Fruit fly (Drosophila melanogaster) whole organism: ENCODE results near the gene Ir10a.
A peak's percentile ranks its signal among the peaks of the same experiment; 100 is the strongest.

ENCODE experiments used
- CG8478 ChIP-seq: fragments of >200 bp; optimal IDR thresholded peaks from 2 replicates; lab custom pipeline; 2018; ENCODE audit warnings: inconsistent platforms
- Dll ChIP-seq: fragments of >200 bp; optimal IDR thresholded peaks from 2 replicates; lab custom pipeline; 2017
- EcR ChIP-seq, 2 experiments: fragments of >200 bp; optimal IDR thresholded peaks; 2 replicates each; lab custom pipeline; 2017; ENCODE audit warnings: missing biosample characterization in 2 of 2, missing genetic modification characterization in 2 of 2, missing genetic modification reagents in 2 of 2
- pan ChIP-seq: fragments of >200 bp; optimal IDR thresholded peaks from 2 replicates; lab custom pipeline; 2017
- psq ChIP-seq: fragments of >200 bp; optimal IDR thresholded peaks from 2 replicates; lab custom pipeline; 2017
- usp ChIP-seq: fragments of >200 bp; optimal IDR thresholded peaks from 2 replicates; lab custom pipeline; 2017; ENCODE audit warnings: missing biosample characterization, missing genetic modification characterization, mixed read lengths

The Ir10a gene

DNA sequence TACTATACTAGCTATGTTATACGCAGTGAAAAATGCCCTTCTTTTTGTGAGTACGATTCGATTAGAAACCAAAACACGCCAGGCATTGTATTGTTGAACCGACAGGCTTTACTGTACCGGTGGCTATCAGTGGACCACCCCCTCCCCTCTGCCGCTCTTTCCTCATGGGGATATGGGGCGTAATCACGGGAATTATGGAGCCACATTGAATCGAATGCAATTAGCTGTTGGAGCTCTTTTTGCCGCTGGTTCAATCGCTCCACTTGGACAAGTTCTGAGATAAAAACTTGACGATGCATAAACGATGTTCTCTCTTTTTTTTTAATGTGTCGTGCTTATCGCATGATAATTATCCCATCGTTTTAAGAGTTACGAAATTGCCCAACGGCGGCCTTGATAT lies 31.2 kb upstream of the Ir10a start:
- TF ChIP-seq usp (no peak), EcR (GFP tag; optimal IDR thresholded peaks at IDR 0.05; lab: Kevin White, UChicago) (no peak), CG8478 (lab: Kevin White, UChicago) (no peak), pan (no peak), psq (lab: Kevin White, UChicago) (no peak), Dll (lab: Kevin White, UChicago) (no peak)

DNA sequence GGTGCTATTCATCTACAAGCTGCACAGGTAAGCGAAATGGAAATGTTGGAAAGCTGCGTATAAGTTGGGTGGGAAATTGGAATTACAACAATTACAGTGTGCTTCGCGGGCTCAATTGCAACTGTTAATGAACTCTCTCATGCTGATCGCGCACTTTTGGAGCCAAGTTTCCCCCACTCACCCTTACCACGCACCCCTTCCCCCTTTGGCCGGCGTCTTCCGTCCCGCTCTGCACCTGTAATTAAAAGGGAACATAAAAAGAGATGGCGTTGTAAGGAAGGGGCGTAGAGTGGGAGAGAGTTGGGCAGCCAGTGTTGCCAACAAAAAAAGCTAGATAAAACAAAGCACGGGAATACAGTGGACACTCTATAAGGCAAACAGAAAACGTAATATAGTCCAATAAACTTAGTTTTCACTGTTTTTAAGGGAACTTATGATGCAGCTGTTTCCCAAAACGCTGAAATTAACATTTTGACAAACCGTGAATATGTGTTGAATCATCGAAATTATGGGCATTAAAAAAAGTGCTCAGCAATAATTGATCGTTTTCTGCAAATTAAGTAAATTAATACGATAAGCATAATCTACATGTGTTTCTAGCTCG lies 29.8 kb upstream of the Ir10a start:
- TF ChIP-seq CG8478 (lab: Kevin White, UChicago), result no peak
- TF ChIP-seq usp, result no peak
- TF ChIP-seq psq (lab: Kevin White, UChicago), result no peak
- TF ChIP-seq Dll (lab: Kevin White, UChicago), result no peak
- TF ChIP-seq pan, result no peak
- no peak for TF ChIP-seq EcR (GFP tag; optimal IDR thresholded peaks at IDR 0.05; lab: Kevin White, UChicago)

DNA sequence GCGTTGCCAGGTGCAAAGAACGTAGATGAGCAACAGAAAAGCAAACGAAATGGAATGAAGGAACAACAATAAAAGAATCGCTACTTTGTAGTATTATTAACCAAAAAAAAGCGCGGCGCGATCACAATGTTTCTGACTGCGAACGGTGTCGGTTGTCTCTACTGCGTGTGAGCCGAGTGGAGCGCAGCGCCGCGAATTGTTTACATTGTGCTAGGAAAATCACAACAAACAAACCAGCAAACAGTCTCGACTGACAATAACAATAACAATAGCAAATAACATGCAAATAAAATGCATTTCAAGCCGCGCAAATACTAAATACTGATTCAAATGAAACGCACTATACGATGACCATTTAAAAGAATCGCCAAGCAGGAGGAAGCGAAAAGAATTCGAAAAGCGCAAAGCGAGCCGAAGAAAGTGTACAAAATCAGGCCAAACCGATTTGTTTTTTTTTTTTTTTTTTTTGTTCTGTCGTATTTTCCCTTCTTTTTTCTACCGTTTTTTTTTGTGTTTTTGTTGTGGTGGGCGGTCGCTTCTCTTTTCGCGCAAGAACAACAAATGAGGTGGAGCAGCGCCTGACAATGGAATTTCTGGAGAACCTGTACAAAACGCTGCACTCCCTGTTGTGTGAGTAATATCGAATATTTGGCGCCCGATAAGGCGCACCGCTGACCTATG lies 29.0 kb upstream of the Ir10a start, which contains the start of the genes CG34348 and Kap3:
TSS of gene CG34348 (plus strand) at position 6 of the 681 bp plus-strand sequence.
TSS of gene Kap3 (minus strand) at position 217 of the 681 bp plus-strand sequence.
- TF ChIP-seq usp (no peak), EcR (GFP tag; optimal IDR thresholded peaks at IDR 0.05; lab: Kevin White, UChicago) (no peak), psq (lab: Kevin White, UChicago) (no peak), Dll (lab: Kevin White, UChicago) (no peak), pan (no peak), CG8478 (lab: Kevin White, UChicago) (no peak)

DNA sequence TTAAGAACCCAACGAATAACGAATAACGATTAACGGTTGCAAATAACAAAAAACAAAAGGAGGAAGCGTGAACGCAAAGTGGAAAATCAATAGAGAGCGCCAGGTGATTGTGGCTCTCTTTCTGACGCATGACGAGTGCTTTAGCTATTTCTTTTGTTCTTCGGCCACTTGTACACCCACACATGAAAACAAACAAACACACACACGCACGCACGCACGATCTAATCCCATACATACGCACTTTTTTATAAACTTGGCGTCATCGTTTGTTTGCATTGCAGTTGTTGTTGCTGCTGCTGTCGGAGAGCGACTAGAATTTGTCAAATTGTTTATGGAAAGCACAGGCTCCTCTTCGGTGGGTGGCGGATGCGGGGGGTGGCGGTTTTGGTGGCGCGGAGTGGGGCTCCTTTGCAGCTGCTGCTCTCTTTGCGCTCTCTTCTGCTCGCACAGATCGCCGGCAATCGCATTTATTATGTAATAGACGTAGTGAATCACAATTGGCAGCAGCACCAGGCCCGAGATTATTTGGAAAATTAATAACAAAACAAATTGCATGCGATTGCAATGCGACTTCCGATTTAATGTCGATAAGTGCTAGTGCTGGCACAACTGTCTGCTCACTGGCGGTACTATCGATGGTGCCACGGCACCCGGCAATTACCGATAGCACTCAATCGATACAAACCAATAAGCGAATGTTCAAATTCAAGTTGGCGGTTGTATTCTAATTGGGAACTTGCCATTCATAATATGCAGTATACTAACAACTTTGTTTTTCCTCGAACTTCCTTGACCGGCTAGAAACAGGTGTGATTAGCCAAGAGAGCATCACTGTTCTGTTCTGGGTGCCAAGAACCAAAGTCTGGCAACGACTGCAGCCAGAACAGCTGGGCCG lies 28.2 kb upstream of the Ir10a start:
- TF ChIP-seq Dll (lab: Kevin White, UChicago) (peak; percentile 40), EcR (GFP tag; optimal IDR thresholded peaks at IDR 0.05; lab: Kevin White, UChicago) (no peak), psq (lab: Kevin White, UChicago) (no peak), CG8478 (lab: Kevin White, UChicago) (no peak)

DNA sequence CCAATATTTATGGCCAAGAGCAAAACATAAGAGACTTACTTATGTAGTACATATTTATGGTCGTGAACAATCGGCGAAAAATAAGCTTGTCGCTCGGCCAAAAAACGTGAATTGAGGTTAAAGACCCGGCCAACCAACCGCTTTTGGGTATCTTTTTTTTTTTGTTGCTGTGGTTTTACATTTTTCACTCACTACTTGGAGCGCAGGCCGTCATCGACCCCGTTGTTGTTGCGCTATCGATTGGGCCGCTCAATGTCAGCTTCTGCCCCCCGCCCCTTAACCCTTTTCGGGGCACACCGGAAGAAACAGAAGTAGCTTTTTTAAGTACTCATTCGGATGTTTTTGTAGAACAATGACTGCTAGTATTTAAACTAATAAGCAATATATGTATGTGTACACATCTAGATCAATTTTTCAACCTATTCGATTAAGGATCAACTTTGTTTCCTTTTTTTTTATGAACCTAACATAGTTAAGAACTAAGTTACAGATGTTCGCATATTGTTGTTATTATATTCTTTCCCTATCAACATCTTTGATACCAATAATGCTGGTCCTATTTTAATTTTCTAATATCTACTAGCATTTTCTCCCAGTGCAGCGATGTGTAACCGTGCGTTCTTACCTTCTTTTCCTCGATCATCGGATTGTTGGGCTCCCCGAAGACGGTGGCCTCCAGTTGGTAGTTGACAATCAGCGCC lies 27.2 kb upstream of the Ir10a start:
- TF ChIP-seq psq (lab: Kevin White, UChicago) (no peak), CG8478 (lab: Kevin White, UChicago) (no peak), Dll (lab: Kevin White, UChicago) (no peak), EcR (GFP tag; optimal IDR thresholded peaks at IDR 0.05; lab: Kevin White, UChicago) (no peak), pan (no peak), usp (no peak)

DNA sequence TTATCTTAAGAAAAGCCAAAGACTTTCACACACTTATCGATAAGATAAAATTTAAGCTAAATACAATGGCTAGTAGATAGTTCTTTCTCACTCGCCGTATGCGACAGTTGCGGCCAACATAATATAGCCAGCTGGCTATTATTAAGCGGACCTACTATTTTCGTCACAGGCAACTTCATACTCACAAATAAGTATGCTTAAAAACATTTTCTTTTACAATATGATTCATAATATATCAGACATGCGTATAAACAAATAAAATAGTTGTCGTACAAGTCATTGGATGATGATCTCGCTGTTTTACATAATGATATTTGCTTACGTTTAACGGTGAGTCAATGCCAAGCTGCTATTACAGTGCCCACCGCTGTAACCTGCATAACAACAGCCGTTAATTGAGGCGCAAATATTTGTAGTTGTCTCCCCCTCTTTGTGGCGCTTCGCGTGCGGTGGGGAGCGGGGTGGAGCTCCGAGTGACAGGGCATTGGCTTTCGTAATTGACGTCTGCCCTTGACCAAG lies 15.3 kb upstream of the Ir10a start:
- TF ChIP-seq Dll (lab: Kevin White, UChicago) (peak; percentile 11), psq (lab: Kevin White, UChicago) (no peak)

DNA sequence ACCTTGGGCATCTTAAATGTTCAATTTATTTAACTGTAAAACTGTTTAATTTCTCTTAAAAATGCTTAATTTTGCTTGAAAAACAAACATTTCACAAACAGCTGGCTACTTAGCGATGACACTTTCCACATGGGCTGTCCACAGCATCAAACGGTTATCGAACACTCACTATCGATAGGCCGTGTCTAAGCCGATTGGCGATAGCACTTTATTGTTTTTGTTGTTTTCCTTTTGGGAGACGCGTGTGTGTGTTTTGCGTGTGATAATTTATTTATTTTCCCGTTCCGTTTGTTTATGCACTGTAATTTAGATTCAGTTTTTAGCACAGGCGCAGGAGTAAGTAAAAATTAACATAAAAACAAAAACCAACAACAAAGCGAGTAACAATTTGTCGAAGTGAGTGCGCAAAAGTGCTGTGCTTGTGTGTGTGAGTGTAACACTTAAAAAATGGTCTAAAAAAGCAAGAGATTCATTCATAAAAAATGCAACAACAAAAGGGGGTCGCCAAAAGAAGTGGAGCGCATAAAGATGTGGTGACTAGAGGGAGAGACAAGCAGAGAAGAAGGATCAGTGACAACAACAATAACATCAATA lies 14.3 kb upstream of the Ir10a start, which contains the start of gene Gapvd1:
TSS of gene Gapvd1 (plus strand) at position 211 of the 594 bp plus-strand sequence.
- TF ChIP-seq Dll (lab: Kevin White, UChicago) (no peak), pan (no peak), CG8478 (lab: Kevin White, UChicago) (peak; percentile 41), usp (no peak), EcR (GFP tag; optimal IDR thresholded peaks at IDR 0.05; lab: Kevin White, UChicago) (no peak), psq (lab: Kevin White, UChicago) (no peak)

DNA sequence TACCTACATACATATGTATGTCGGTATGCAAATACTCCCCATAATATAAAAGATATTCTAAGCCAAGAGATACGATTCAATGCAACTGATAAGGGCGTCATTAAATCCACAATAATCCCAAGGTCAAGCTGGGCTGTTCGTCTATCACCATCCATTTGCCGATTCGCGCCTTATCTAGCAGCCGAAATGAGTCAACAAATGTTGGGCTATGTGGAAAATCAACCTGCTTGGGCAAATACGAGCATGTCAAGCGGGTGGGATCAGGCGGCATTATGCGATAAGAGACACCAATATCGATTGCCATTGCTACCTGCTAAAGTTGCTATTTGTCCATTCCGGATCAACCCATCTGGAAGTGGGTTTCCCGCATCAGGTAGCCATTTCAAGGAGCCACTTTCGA lies 11.7 kb upstream of the Ir10a start:
- no peak for TF ChIP-seq Dll (lab: Kevin White, UChicago)

DNA sequence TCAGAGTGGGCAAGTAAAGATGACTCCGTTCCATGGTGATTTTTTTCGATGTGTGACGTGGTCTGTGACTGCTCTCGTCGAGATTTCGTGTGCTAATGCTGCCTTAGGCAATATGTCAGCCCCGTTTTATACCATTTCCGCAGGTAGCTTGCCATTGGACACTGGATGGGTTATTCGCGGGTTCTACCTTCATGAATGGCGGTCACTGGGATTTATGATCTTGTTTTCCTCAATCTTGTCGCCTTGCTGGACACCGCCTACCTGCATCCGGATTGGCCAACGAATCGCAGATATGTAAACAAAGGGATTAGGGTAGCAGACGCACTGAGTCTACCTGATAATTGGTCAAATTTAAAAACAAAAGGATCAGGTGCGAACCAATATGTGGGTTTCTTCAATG lies 11.2 kb upstream of the Ir10a start, which contains the start of gene sisA:
TSS of gene sisA (minus strand) at position 101 of the 400 bp plus-strand sequence.
- TF ChIP-seq Dll (lab: Kevin White, UChicago), result no peak
- TF ChIP-seq usp, result no peak
- no peak for TF ChIP-seq pan
- TF ChIP-seq CG8478 (lab: Kevin White, UChicago), result no peak
- no peak for TF ChIP-seq EcR (GFP tag; optimal IDR thresholded peaks at IDR 0.05; lab: Kevin White, UChicago)
- TF ChIP-seq psq (lab: Kevin White, UChicago), result no peak

DNA sequence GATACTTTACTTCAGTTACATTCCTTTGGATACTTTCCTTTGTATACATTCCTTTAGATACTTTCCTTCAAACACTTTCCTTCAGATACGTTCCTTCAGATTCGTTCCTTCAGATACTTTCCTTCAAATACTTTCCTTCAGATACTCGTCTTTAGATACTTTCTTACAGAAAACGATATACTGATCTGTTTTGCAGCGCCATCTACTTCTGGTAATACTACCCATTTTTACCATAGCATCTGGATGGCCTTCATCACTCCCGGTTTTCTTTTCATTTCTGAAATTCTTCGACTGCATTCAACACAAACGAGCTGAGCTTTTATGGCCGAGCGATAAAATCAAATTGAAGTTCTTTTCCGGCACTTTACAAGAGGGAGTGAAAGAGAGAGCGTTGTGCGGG lies 8.9 kb upstream of the Ir10a start:
- TF ChIP-seq EcR (GFP tag; optimal IDR thresholded peaks at IDR 0.05; lab: Kevin White, UChicago), result no peak
- no peak for TF ChIP-seq usp
- TF ChIP-seq Dll (lab: Kevin White, UChicago), result no peak
- no peak for TF ChIP-seq psq (lab: Kevin White, UChicago)
- TF ChIP-seq pan, result no peak
- no peak for TF ChIP-seq CG8478 (lab: Kevin White, UChicago)

DNA sequence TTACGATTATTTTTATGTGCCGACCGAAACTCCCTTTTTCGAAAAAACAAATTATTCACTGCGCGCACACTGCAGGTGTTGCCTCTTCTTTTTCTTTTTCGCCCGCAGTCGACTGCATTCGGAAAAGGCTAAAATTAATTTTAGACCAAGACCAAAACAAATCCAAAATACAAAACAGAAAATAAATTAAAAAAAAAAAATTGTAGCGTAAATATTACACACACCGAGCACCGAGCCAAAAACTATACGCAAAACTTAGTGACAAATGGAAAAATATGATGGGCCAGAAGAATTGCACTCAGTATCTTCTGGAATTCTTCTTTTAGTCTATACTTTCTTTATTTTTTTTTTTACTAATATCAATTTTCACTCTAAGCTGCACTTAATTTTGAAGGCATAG lies 8.3 kb downstream of the Ir10a start, which contains the start of gene CG44422:
TSS of gene CG44422 (minus strand) at position 101 of the 400 bp plus-strand sequence.
- TF ChIP-seq pan (no peak), EcR (GFP tag; optimal IDR thresholded peaks at IDR 0.05; lab: Kevin White, UChicago) (no peak), CG8478 (lab: Kevin White, UChicago) (no peak), usp (no peak), psq (lab: Kevin White, UChicago) (no peak), Dll (lab: Kevin White, UChicago) (no peak)
